Worm (Caenorhabditis elegans) whole organism, early embryonic: ENCODE measurements around the gene Y43F8B.3.

Experiments used
- flt-1 ChIP-seq: fragments of 200-800 bp; sonication (Bioruptor generic); IDR thresholded peaks from 2 replicates; pipeline ENCODE4 v1.3.6; 2022; ENCODE audit warnings: missing genetic modification characterization, missing compliant biosample characterization
- hnd-1 ChIP-seq: sonication (generic microtip); optimal IDR thresholded peaks from 2 replicates; lab custom pipeline; 2016; ENCODE audit warnings: missing genetic modification characterization, missing compliant biosample characterization
- sea-1 ChIP-seq: fragments of 200-800 bp; sonication (Bioruptor generic); conservative IDR thresholded peaks from 2 replicates; pipeline ENCODE4 v1.3.6; 2022; ENCODE audit warnings: missing genetic modification characterization, missing compliant biosample characterization

ce11 chrV:19529168-19529567, 26.3 kb downstream of the Y43F8B.3 start:
- TF ChIP-seq sea-1 (no peak), flt-1 (no peak), hnd-1 (no peak)
